Fruit fly (Drosophila melanogaster): ENCODE results near the gene RhoGAP71E.

Gene RhoGAP71E

DNA sequence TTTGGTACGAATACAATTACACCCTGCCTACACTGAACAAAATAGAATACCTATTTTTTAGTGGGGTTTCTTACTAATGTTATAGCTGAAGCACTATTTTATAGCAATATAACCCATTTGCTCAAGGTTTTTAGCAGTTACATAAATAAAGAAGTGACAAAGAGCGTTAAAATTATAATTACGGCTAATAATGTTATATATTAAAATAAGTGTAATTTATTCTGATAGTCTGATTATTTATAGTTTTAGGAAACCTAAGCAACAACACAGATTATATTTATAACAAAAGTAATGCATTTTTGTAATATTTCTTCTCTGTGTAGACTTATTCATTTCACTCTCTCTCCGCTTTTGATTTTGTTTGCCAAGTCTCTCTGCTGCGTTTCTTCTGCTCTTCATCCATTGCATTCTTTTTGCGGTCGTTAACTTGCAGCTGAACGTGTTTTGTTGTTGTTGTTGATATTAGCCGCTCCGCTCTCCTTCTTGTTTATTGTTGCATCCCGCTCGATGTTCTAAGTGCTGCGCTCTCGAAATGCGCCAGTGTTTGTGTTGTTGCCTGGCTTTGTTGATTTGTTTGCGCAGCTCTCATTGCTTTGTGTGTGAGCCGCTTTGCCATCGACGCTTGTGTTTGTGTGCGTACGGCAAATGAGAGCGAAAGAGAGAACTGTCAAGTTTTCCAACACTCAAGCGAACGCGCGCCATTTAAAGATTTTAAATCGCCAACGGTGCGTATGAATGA is 37.2 kb downstream of the RhoGAP71E start (continued):
- TF ChIP-seq Hr78 (GFP tag; optimal IDR thresholded peaks at IDR 0.05) (peak in 1 of 2 experiments; percentile 84), CG17912 (GFP tag; optimal IDR thresholded peaks at IDR 0.05) (peak; percentile 48), twi (tag; optimal IDR thresholded peaks at IDR 0.05) (peak; percentile 84), HmgD (GFP tag; optimal IDR thresholded peaks at IDR 0.05) (no peak), Spps (tag; optimal IDR thresholded peaks at IDR 0.05) (peak; percentile 89), zf30C (GFP tag; optimal IDR thresholded peaks at IDR 0.05) (peak; percentile 64), HLH54F (GFP tag; optimal IDR thresholded peaks at IDR 0.05) (no peak), Six4 (GFP tag; optimal IDR thresholded peaks at IDR 0.05) (peak; percentile 83), mirr (GFP tag; optimal IDR thresholded peaks at IDR 0.05) (peak; percentile 11), odd (GFP tag; optimal IDR thresholded peaks at IDR 0.05) (peak; percentile 84), scrt (GFP tag; optimal IDR thresholded peaks at IDR 0.05) (peak; percentile 78), hbn (GFP tag; IDR thresholded peaks at IDR 0.05; ENCODE audit: partially characterized antibody) (no peak), CG15011 (GFP tag; optimal IDR thresholded peaks at IDR 0.05) (peak; percentile 88), NC2β (GFP tag; optimal IDR thresholded peaks at IDR 0.05) (peak; percentile 6), crp (GFP tag; optimal IDR thresholded peaks at IDR 0.05) (peak in 1 of 2 experiments; percentile 43), CG10979 (tag; optimal IDR thresholded peaks at IDR 0.05) (peak; percentile 96), CTCF (GFP tag; optimal IDR thresholded peaks at IDR 0.05) (peak; percentile 42), gcm2 (GFP tag; optimal IDR thresholded peaks at IDR 0.05) (no peak), CG7839 (tag; optimal IDR thresholded peaks at IDR 0.05) (peak; percentile 96), CG30020 (tag; optimal IDR thresholded peaks at IDR 0.05) (peak; percentile 69), CG1602 (GFP tag; optimal IDR thresholded peaks at IDR 0.05) (peak; percentile 88), CG11695 (GFP tag; IDR thresholded peaks at IDR 0.05) (peak; percentile 89), pnt (GFP tag; optimal IDR thresholded peaks at IDR 0.05) (peak; percentile 43), CG8944 (GFP tag; optimal IDR thresholded peaks at IDR 0.05) (no peak), gfzf (GFP tag; optimal IDR thresholded peaks at IDR 0.05) (no peak), CG4404 (GFP tag; IDR thresholded peaks at IDR 0.05) (peak; percentile 75), bigmax (GFP tag; optimal IDR thresholded peaks at IDR 0.05) (no peak), Nf-YA (GFP tag; IDR thresholded peaks at IDR 0.05) (peak; percentile 63), slou (GFP tag; optimal IDR thresholded peaks at IDR 0.05) (peak; percentile 81), Hmx (GFP tag; optimal IDR thresholded peaks at IDR 0.05) (peak; percentile 44), pita (GFP tag; optimal IDR thresholded peaks at IDR 0.05) (no peak), bowl (GFP tag; IDR thresholded peaks at IDR 0.05) (0 out of 2 replicates have a peak, but pooled peaks have one; percentile 11), CG11247 (GFP tag; IDR thresholded peaks at IDR 0.05) (no peak; the same call in 1 of the 2 replicates), dati (GFP tag; IDR thresholded peaks at IDR 0.05) (no peak), Dip2 (GFP tag; IDR thresholded peaks at IDR 0.05) (no peak), gro (GFP tag; optimal IDR thresholded peaks at IDR 0.05) (peak; percentile 16), CG18262 (tag; optimal IDR thresholded peaks at IDR 0.05) (peak; percentile 96), bbx (GFP tag; IDR thresholded peaks at IDR 0.05; ENCODE audit: partially characterized antibody) (no peak), NK7.1 (GFP tag; optimal IDR thresholded peaks at IDR 0.05) (no peak), CG10654 (GFP tag; optimal IDR thresholded peaks at IDR 0.05) (peak; percentile 81), peb (GFP tag; IDR thresholded peaks at IDR 0.05) (peak; percentile 46; the same call in 1 of the 2 replicates), CG3838 (GFP tag; optimal IDR thresholded peaks at IDR 0.05) (peak; percentile 91), Poxn (GFP tag; IDR thresholded peaks at IDR 0.05) (no peak), Ssrp (tag; optimal IDR thresholded peaks at IDR 0.05) (peak; percentile 95), Abd-B (GFP tag; optimal IDR thresholded peaks at IDR 0.05) (peak; percentile 95), CG16779 (GFP tag; IDR thresholded peaks at IDR 0.05) (no peak), ap (GFP tag; IDR thresholded peaks at IDR 0.05) (peak; percentile 74), CG9797 (GFP tag; optimal IDR thresholded peaks at IDR 0.05) (peak; percentile 11), CG6813 (GFP tag; optimal IDR thresholded peaks at IDR 0.05) (peak; percentile 71), trem (tag; optimal IDR thresholded peaks at IDR 0.05) (peak; percentile 90)

Data from whole organism, embryonic.